Fruit fly (Drosophila melanogaster): ENCODE results near the gene CG5623.

Gene CG5623

DNA sequence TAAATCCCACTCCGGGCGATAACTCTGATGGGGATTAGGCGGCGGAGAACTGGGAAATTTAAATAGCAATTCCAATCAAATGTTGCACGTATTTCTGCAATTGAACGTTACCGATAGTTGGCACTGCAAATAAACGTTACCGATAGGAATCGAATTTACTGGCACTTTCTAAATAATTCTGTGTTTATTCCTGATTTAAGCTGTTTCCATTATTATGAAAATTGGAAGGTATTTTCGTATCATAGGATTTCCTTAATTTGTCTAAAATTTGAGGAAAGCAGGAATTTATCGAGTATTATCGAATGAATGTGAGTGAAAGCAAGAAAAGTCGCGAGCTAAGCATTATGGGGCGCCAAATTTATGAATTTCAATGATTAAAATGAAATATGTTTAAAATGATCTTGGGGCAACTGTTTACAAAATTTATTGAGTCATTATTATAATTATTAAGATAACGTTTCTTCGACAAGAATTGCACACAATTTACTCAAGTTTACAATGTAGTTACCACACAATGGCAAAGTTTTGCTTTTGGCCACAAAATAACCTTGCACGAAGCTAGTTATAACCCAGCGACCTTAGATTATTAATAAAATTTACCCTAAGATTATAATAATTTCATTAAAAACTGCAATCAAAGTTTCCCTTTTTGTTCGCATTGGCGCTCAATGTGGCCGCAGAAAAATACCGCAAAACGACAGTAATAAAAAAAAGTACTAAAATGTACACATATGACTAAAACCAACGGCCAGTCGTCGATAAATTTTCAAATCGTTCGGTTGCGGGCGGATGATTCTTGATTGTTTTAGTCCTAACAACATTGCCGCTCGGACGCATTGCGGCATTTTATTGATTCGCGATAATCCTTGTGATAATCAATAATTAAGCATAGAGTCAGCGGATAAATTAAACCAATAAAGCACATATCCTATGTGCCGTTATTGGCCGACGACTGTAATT, 36.5 kb upstream of the CG5623 start, which contains the start of gene alpha-Man-IIb (continued):
- TF ChIP-seq B-H2 (GFP tag; optimal IDR thresholded peaks at IDR 0.05) (no peak), CG13424 (tag; optimal IDR thresholded peaks at IDR 0.05) (no peak), CG10366 (GFP tag; IDR thresholded peaks at IDR 0.05) (peak; percentile 12; the same call in 1 of the 2 replicates), pros (GFP tag; optimal IDR thresholded peaks at IDR 0.05) (no peak), hth (optimal IDR thresholded peaks at IDR 0.05) (no peak), gce (GFP tag; IDR thresholded peaks at IDR 0.05) (no peak), Sin3A (optimal IDR thresholded peaks at IDR 0.05) (no peak), Optix (GFP tag; IDR thresholded peaks at IDR 0.05) (no peak), CG17612 (GFP tag; IDR thresholded peaks at IDR 0.05) (no peak), Dad (GFP tag; optimal IDR thresholded peaks at IDR 0.05) (no peak), tup (GFP tag; optimal IDR thresholded peaks at IDR 0.05) (peak; percentile 15), croc (GFP tag; conservative IDR thresholded peaks at IDR 0.05) (no peak), CG11456 (GFP tag; IDR thresholded peaks at IDR 0.05) (peak; percentile 23; the same call in 1 of the 3 replicates), CG9817 (tag; optimal IDR thresholded peaks at IDR 0.05) (no peak), dmrt99B (tag; optimal IDR thresholded peaks at IDR 0.05) (no peak), Mes4 (GFP tag; optimal IDR thresholded peaks at IDR 0.05) (no peak), ssp (GFP tag; IDR thresholded peaks at IDR 0.05) (0 out of 2 replicates have a peak, but pooled peaks have one; percentile 13), unpg (GFP tag; optimal IDR thresholded peaks at IDR 0.05) (no peak), CG15011 (GFP tag; optimal IDR thresholded peaks at IDR 0.05) (no peak), tna (GFP tag; IDR thresholded peaks at IDR 0.05; ENCODE audit: partially characterized antibody) (peak; percentile 66), Mad (GFP tag; optimal IDR thresholded peaks at IDR 0.05) (no peak), CG4707 (GFP tag; optimal IDR thresholded peaks at IDR 0.05) (no peak), CG2129 (GFP tag; IDR thresholded peaks at IDR 0.05; ENCODE audit: partially characterized antibody) (peak; percentile 58; the same call in 1 of the 2 replicates), HLH3B (GFP tag; IDR thresholded peaks at IDR 0.05) (peak; percentile 17; the same call in 1 of the 2 replicates), zf30C (GFP tag; optimal IDR thresholded peaks at IDR 0.05) (no peak), bcd (GFP tag; optimal IDR thresholded peaks at IDR 0.05) (no peak), lola (GFP tag; optimal IDR thresholded peaks at IDR 0.05) (no peak), CG10321 (GFP tag; IDR thresholded peaks at IDR 0.05) (no peak), CG6272 (GFP tag; IDR thresholded peaks at IDR 0.05) (no peak), CG10209 (GFP tag; optimal IDR thresholded peaks at IDR 0.05) (peak; percentile 5), cwo (GFP tag; optimal IDR thresholded peaks at IDR 0.05) (no peak), Opbp (GFP tag; IDR thresholded peaks at IDR 0.05; ENCODE audit: partially characterized antibody) (peak; percentile 64; the same call in 2 of the 3 replicates), NC2β (GFP tag; optimal IDR thresholded peaks at IDR 0.05) (no peak), CG12104 (GFP tag; optimal IDR thresholded peaks at IDR 0.05) (no peak), CG10959 (GFP tag; IDR thresholded peaks at IDR 0.05) (no peak), amos (GFP tag; IDR thresholded peaks at IDR 0.05; ENCODE audit: partially characterized antibody) (peak; percentile 71), nau (GFP tag; optimal IDR thresholded peaks at IDR 0.05) (no peak), Nf-YC (tag; optimal IDR thresholded peaks at IDR 0.05) (peak; percentile 35), Bdp1 (GFP tag; optimal IDR thresholded peaks at IDR 0.05) (no peak), sisA (GFP tag; IDR thresholded peaks at IDR 0.05) (no peak), Hr3 (GFP tag; optimal IDR thresholded peaks at IDR 0.05) (no peak), CG7556 (GFP tag; optimal IDR thresholded peaks at IDR 0.05) (peak; percentile 7), CG10267 (tag; optimal IDR thresholded peaks at IDR 0.05) (peak; percentile 56), CG5245 (GFP tag; optimal IDR thresholded peaks at IDR 0.05) (no peak), CG4854 (GFP tag; optimal IDR thresholded peaks at IDR 0.05) (no peak), CG1832 (GFP tag; optimal IDR thresholded peaks at IDR 0.05) (no peak), CG12236 (GFP tag; optimal IDR thresholded peaks at IDR 0.05) (no peak), gsb (GFP tag; IDR thresholded peaks at IDR 0.05) (no peak), Six4 (GFP tag; optimal IDR thresholded peaks at IDR 0.05) (no peak)

Measured in whole organism, embryonic.